Fruit fly (Drosophila melanogaster): ENCODE measurements around the gene Dnai2.

DNA sequence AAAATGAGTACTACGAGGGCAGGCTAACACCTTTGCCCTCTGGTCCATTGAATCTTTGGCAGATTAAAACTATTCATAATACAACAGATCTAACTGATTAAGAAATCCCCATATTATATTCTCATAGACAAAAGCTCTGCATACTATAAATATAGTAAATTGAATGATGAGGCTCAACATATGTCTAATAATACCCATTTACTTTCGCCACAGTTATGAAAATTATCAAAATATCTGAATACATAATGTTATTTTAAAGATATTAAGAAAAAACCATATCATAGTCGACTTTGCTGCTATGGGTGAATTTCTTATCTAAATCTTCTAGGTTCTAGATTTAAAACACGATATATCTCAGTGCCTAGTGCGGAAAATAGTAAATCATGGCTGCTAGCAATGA lies 32.8 kb upstream of the Dnai2 start, which contains the start of gene CG32087:
- TF ChIP-seq psq (optimal IDR thresholded peaks at IDR 0.05) (no peak), pan (optimal IDR thresholded peaks at IDR 0.05) (no peak), CG8478 (optimal IDR thresholded peaks at IDR 0.05) (no peak)

Measured in whole organism.